Fruit fly (Drosophila melanogaster) whole organism, pupa: ENCODE data around the gene CG5883.

ENCODE experiments used
- CG17806 ChIP-seq: fragments of 200-800 bp; sonication (Bioruptor generic); optimal IDR thresholded peaks from 2 replicates; lab custom pipeline; 2018; ENCODE audit warnings: missing biosample characterization, mild to moderate bottlenecking, missing genetic modification characterization, moderate library complexity
- CG9948 ChIP-seq: fragments of 200-800 bp; sonication (Bioruptor generic); optimal IDR thresholded peaks from 2 replicates; lab custom pipeline; 2018; ENCODE audit warnings: missing biosample characterization, mild to moderate bottlenecking, missing genetic modification characterization, moderate library complexity
- Pif1B ChIP-seq: fragments of 200-800 bp; sonication (Bioruptor generic); optimal IDR thresholded peaks from 3 replicates; lab custom pipeline; 2016; ENCODE audit warnings: missing biosample characterization, missing genetic modification characterization
- Snoo ChIP-seq: fragments of 200-800 bp; sonication (Bioruptor generic); optimal IDR thresholded peaks from 3 replicates; lab custom pipeline; 2017; ENCODE audit warnings: missing biosample characterization, mild to moderate bottlenecking, missing genetic modification characterization, inconsistent platforms

DNA sequence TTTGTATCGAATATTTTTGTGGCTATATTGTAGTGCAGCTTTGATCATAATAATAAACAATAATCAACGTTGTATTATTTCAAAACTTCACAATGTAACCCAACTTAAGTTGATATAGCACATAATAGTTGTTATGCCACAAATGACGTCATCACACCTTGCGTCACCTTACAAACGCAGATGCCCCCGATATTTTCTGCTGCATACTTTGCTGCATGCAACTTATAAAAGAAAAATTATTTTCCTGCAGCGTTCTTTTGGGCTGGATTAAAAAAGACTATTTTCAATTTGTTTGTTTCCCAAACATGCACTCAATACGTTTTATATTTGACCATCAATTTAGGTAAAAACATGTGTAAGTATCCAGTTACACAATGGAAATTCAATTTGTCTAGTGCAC lies 26.4 kb downstream of the CG5883 start:
- no peak for TF ChIP-seq Snoo (tag; lab: Kevin White, UChicago)
- TF ChIP-seq Pif1B (GFP tag; lab: Kevin White, UChicago), result no peak
- TF ChIP-seq CG9948 (tag; lab: Kevin White, UChicago), result no peak
- no peak for TF ChIP-seq CG17806 (tag; lab: Kevin White, UChicago)
